Worm (Caenorhabditis elegans) whole organism, midembryonic: ENCODE results near the gene Y53F4B.9.

Experiments used
- ref-1 ChIP-seq: fragments of 200-800 bp; sonication (Bioruptor generic); conservative IDR thresholded peaks from 2 replicates; pipeline ENCODE4 v1.3.6; 2022; ENCODE audit warnings: missing genetic modification reagents, missing genetic modification characterization, missing compliant biosample characterization
- ztf-23 ChIP-seq: fragments of 200-800 bp; sonication (Bioruptor generic); IDR thresholded peaks from 2 replicates; pipeline ENCODE4 v1.3.6; 2022; ENCODE audit warnings: missing genetic modification reagents, missing genetic modification characterization, missing compliant biosample characterization

- TF ChIP-seq ref-1 (GFP tag; lab: Robert Waterston, UW) = no peak
- no peak for TF ChIP-seq ztf-23
These were observed 45.3 kb downstream of the Y53F4B.9 start for ce11 chrII:14964877-14965276.
